Worm (Caenorhabditis elegans): ENCODE results near the gene nhr-257.

DNA sequence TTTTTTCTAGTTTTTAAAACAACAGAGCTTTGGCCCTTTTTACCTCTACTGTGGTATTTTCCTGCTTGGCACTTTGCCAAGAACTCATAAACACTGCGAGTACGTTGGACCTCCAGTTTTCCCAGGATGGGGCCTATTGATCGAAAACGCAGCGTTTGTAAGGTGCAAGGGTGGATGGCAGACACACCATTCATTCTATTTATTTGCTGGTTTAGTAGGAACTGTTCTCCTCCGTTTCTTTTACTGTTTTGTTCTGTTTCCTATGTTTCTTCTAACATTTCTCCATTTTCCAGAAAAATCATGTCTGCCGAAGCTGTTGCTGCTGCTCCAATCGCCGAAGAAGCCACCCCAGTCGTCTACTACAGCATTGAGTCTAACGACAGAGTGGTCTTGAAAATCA is 28.9 kb upstream of the nhr-257 start, which contains the start of gene skr-15:
- TF ChIP-seq lin-39 (tag; optimal IDR thresholded peaks at IDR 0.05): no peak
- no peak for TF ChIP-seq unc-86 (tag; optimal IDR thresholded peaks at IDR 0.05)
- TF ChIP-seq zip-4 (GFP tag; optimal IDR thresholded peaks at IDR 0.05): no peak
- no peak for TF ChIP-seq unc-62 (GFP tag; optimal IDR thresholded peaks at IDR 0.05)

Measured in whole organism, L1 larva.